Fruit fly (Drosophila melanogaster): Measurements from ENCODE around the gene Mnt.

Gene Mnt

DNA sequence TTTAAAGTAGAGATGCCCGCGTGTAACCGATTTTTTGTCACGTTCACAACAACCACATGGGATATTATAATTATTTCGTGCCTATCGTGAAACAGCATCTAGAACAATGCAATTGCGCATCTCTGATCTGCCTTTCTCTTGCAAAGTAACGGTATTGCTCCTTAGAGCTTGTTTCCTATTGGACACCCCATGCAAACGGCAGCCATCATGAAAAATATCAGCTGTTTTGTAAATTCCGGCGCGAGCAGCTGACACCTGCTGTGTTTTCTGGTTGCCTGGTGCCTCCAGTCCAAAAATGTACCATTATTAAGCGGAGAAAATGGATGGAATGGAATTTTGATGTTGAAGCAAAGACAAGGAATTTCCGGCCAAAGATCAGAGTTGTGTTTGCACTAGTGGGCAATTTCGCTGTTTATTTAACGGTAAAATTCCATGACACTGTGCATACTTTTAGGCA lies 32.6 kb downstream of the Mnt start (continued):
- TF ChIP-seq abd-A (tag; optimal IDR thresholded peaks at IDR 0.05), result no peak
- no peak for TF ChIP-seq CG16863 (GFP tag; optimal IDR thresholded peaks at IDR 0.05)
- TF ChIP-seq CG4820 (GFP tag; optimal IDR thresholded peaks at IDR 0.05), result no peak
- TF ChIP-seq CG8359 (GFP tag; optimal IDR thresholded peaks at IDR 0.05; ENCODE audit: borderline replicate concordance), result no peak
- peak; percentile 29 for TF ChIP-seq CG8924 (tag; optimal IDR thresholded peaks at IDR 0.05)
- TF ChIP-seq CG9609 (GFP tag; optimal IDR thresholded peaks at IDR 0.05), result no peak
- peak; percentile 30; the same call in 1 of the 2 replicates for TF ChIP-seq E2f2 (GFP tag; IDR thresholded peaks at IDR 0.05)
- TF ChIP-seq CG2875 (GFP tag; optimal IDR thresholded peaks at IDR 0.05), result no peak
- TF ChIP-seq chm (GFP tag; IDR thresholded peaks at IDR 0.05), result no peak
- no peak for TF ChIP-seq HLH3B (GFP tag; IDR thresholded peaks at IDR 0.05)
- TF ChIP-seq cg (GFP tag; optimal IDR thresholded peaks at IDR 0.05), result no peak
- TF ChIP-seq stwl (tag; optimal IDR thresholded peaks at IDR 0.05), result peak; percentile 35
- peak; percentile 20 for TF ChIP-seq gcm (GFP tag; optimal IDR thresholded peaks at IDR 0.05)
- TF ChIP-seq CG8765 (GFP tag; IDR thresholded peaks at IDR 0.05), result no peak
- no peak for TF ChIP-seq CG30431 (GFP tag; optimal IDR thresholded peaks at IDR 0.05)
- TF ChIP-seq CG7271 (tag; optimal IDR thresholded peaks at IDR 0.05), result peak; percentile 55
- TF ChIP-seq HmgD (GFP tag; optimal IDR thresholded peaks at IDR 0.05), result no peak
- TF ChIP-seq sens (GFP tag), result peak; percentile 74
- no peak for TF ChIP-seq CG15011 (GFP tag; optimal IDR thresholded peaks at IDR 0.05)
- no peak for TF ChIP-seq al (GFP tag; IDR thresholded peaks at IDR 0.05)
- peak; percentile 16 for TF ChIP-seq pfk (GFP tag; optimal IDR thresholded peaks at IDR 0.05)
- TF ChIP-seq Doc3 (GFP tag; IDR thresholded peaks at IDR 0.05; ENCODE audit: partially characterized antibody), result peak; percentile 85
- TF ChIP-seq CG1233 (GFP tag; optimal IDR thresholded peaks at IDR 0.05), result peak; percentile 24
- TF ChIP-seq hbn (GFP tag; IDR thresholded peaks at IDR 0.05; ENCODE audit: partially characterized antibody), result peak; percentile 59
- peak in 1 of 2 experiments; percentile 7 for TF ChIP-seq dpn (GFP tag; optimal IDR thresholded peaks at IDR 0.05)
- TF ChIP-seq Mrtf (GFP tag; IDR thresholded peaks at IDR 0.05), result no peak
- no peak for TF ChIP-seq sqz (GFP tag; optimal IDR thresholded peaks at IDR 0.05)
- peak; percentile 28 for TF ChIP-seq CG17912 (GFP tag; optimal IDR thresholded peaks at IDR 0.05)
- no peak for TF ChIP-seq Dbx (GFP tag; IDR thresholded peaks at IDR 0.05)
- TF ChIP-seq seq (GFP tag; IDR thresholded peaks at IDR 0.05), result no peak
- no peak for TF ChIP-seq Dad (GFP tag; optimal IDR thresholded peaks at IDR 0.05)
- TF ChIP-seq hkb (optimal IDR thresholded peaks at IDR 0.05), result no peak
- no peak for TF ChIP-seq hkb (GFP tag; IDR thresholded peaks at IDR 0.05)
- TF ChIP-seq tll (GFP tag; optimal IDR thresholded peaks at IDR 0.05), result no peak
- TF ChIP-seq CG8281 (tag; optimal IDR thresholded peaks at IDR 0.05), result peak; percentile 0
- TF ChIP-seq Pdp1 (GFP tag; optimal IDR thresholded peaks at IDR 0.05), result no peak
- no peak for TF ChIP-seq tio (GFP tag; optimal IDR thresholded peaks at IDR 0.05)
- TF ChIP-seq lmd (GFP tag; IDR thresholded peaks at IDR 0.05), result no peak
- no peak for TF ChIP-seq Drgx (GFP tag; IDR thresholded peaks at IDR 0.05)
- TF ChIP-seq CG2199 (GFP tag; IDR thresholded peaks at IDR 0.05), result no peak
- TF ChIP-seq bab2 (GFP tag; optimal IDR thresholded peaks at IDR 0.05), result peak; percentile 21
- no peak; the same call in 2 of the 3 replicates for TF ChIP-seq CG14860 (GFP tag; IDR thresholded peaks at IDR 0.05; ENCODE audit: partially characterized antibody)
- TF ChIP-seq tgo (GFP tag; IDR thresholded peaks at IDR 0.05), result no peak
- peak; percentile 34 for TF ChIP-seq CTCF (GFP tag; optimal IDR thresholded peaks at IDR 0.05)
- TF ChIP-seq Fer2 (tag; optimal IDR thresholded peaks at IDR 0.05), result no peak
- peak; percentile 40 for TF ChIP-seq Ets97D (GFP tag; optimal IDR thresholded peaks at IDR 0.05)
- no peak for TF ChIP-seq Mad (GFP tag; optimal IDR thresholded peaks at IDR 0.05)
- TF ChIP-seq Camta (GFP tag; optimal IDR thresholded peaks at IDR 0.05), result no peak
- TF ChIP-seq ind (GFP tag; optimal IDR thresholded peaks at IDR 0.05), result no peak
- TF ChIP-seq Awh (GFP tag; IDR thresholded peaks at IDR 0.05), result no peak
- TF ChIP-seq CG6254 (GFP tag; optimal IDR thresholded peaks at IDR 0.05), result peak; percentile 2
- TF ChIP-seq Vsx1 (GFP tag; optimal IDR thresholded peaks at IDR 0.05), result no peak
